Worm (Caenorhabditis elegans) whole organism, L4 larva: Measurements from ENCODE around the gene F26G5.1.

Experiments used
- D1046.2 ChIP-seq: fragments of 200-800 bp; sonication (Bioruptor generic); IDR thresholded peaks from 2 replicates; pipeline ENCODE4 v1.3.6; 2022; ENCODE audit warnings: missing genetic modification characterization, missing compliant biosample characterization
- Y5F2A.4 ChIP-seq: fragments of 200-800 bp; sonication (Bioruptor generic); optimal IDR thresholded peaks from 2 replicates; lab custom pipeline; 2018; ENCODE audit warnings: mild to moderate bottlenecking, missing genetic modification characterization, missing compliant biosample characterization
- aha-1 ChIP-seq: fragments of 150-350 bp; peaks from one replicate; lab custom pipeline; 2014; ENCODE audit warnings: missing biosample characterization, missing genetic modification characterization
- ama-1 ChIP-seq: fragments of 150-350 bp; optimal IDR thresholded peaks from 2 replicates; lab custom pipeline; 2014; ENCODE audit warnings: inconsistent platforms, mixed read lengths
- attf-4 ChIP-seq: sonication (generic microtip); optimal IDR thresholded peaks from 3 replicates; lab custom pipeline; 2017; ENCODE audit warnings: missing biosample characterization, missing genetic modification characterization
- ctbp-1 ChIP-seq: fragments of 200-800 bp; sonication (Bioruptor generic); IDR thresholded peaks from 2 replicates; pipeline ENCODE4 v1.3.6; 2022; ENCODE audit warnings: missing genetic modification reagents, missing genetic modification characterization, missing compliant biosample characterization
- daf-12 ChIP-seq: fragments of 150-350 bp; optimal IDR thresholded peaks from 2 replicates; lab custom pipeline; 2014; ENCODE audit warnings: missing biosample characterization, missing genetic modification reagents, missing genetic modification characterization
- daf-16 ChIP-seq, 3 experiments: sonication (generic microtip); optimal IDR thresholded peaks; 2 replicates each; lab custom pipeline; 2016 to 2017; ENCODE audit warnings: missing genetic modification characterization in 3 of 3, missing genetic modification reagents in 3 of 3, mild to moderate bottlenecking in 2 of 3, missing compliant biosample characterization in 2 of 3, missing biosample characterization in 1 of 3, moderate library complexity in 1 of 3
- daf-19 ChIP-seq: fragments of 200-800 bp; sonication (Bioruptor generic); conservative IDR thresholded peaks from 2 replicates; pipeline ENCODE4 v1.3.6; 2022; ENCODE audit warnings: missing genetic modification characterization, missing compliant biosample characterization
- dmd-6 ChIP-seq: fragments of 200-800 bp; sonication (Bioruptor generic); IDR thresholded peaks from 2 replicates; pipeline ENCODE4 v1.3.6; 2022; ENCODE audit warnings: missing genetic modification reagents, missing genetic modification characterization, missing compliant biosample characterization
- duxl-1 ChIP-seq: sonication (generic microtip); optimal IDR thresholded peaks from 2 replicates; lab custom pipeline; 2016; ENCODE audit warnings: mild to moderate bottlenecking, missing genetic modification characterization, moderate library complexity, missing compliant biosample characterization; ENCODE audit not compliant: poor library complexity
- dve-1 ChIP-seq: sonication (generic microtip); optimal IDR thresholded peaks from 2 replicates; lab custom pipeline; 2017; ENCODE audit warnings: antibody characterized with exemption, mild to moderate bottlenecking, missing genetic modification characterization, missing compliant biosample characterization; ENCODE audit not compliant: insufficient read depth
- gei-8 ChIP-seq: fragments of 200-800 bp; sonication (Bioruptor generic); optimal IDR thresholded peaks from 2 replicates; lab custom pipeline; 2018; ENCODE audit warnings: mild to moderate bottlenecking, missing genetic modification characterization, missing compliant biosample characterization
- hif-1 ChIP-seq, 2 experiments: sonication (generic microtip); optimal IDR thresholded peaks; 2 replicates each; lab custom pipeline; 2016 to 2017; ENCODE audit warnings: missing compliant biosample characterization in 2 of 2, missing genetic modification characterization in 2 of 2, missing genetic modification reagents in 2 of 2, missing genotype in 2 of 2, mild to moderate bottlenecking in 1 of 2
- hlh-11 ChIP-seq: fragments of 200-800 bp; sonication (Bioruptor generic); optimal IDR thresholded peaks from 2 replicates; lab custom pipeline; 2018; ENCODE audit warnings: mild to moderate bottlenecking, missing genetic modification characterization, missing compliant biosample characterization
- hlh-30 ChIP-seq: sonication (generic microtip); optimal IDR thresholded peaks from 2 replicates; lab custom pipeline; 2017; ENCODE audit warnings: antibody characterized with exemption, mild to moderate bottlenecking, missing genetic modification characterization, missing compliant biosample characterization; ENCODE audit not compliant: insufficient read depth
- lim-7 ChIP-seq: fragments of 200-800 bp; sonication (Bioruptor generic); IDR thresholded peaks from 2 replicates; pipeline ENCODE4 v1.3.6; 2022; ENCODE audit warnings: missing genetic modification characterization, missing compliant biosample characterization
- lin-1 ChIP-seq: fragments of 200-800 bp; sonication (Bioruptor generic); IDR thresholded peaks from 2 replicates; pipeline ENCODE4 v1.3.6; 2022; ENCODE audit warnings: missing genetic modification reagents, missing genetic modification characterization, missing compliant biosample characterization
- lin-29 ChIP-seq: fragments of 200-800 bp; sonication (Bioruptor generic); IDR thresholded peaks from 2 replicates; pipeline ENCODE4 v1.3.6; 2022; ENCODE audit warnings: missing genetic modification reagents, missing genetic modification characterization, missing compliant biosample characterization
- lir-3 ChIP-seq: sonication (generic microtip); optimal IDR thresholded peaks from 2 replicates; lab custom pipeline; 2016; ENCODE audit warnings: mild to moderate bottlenecking, missing genetic modification characterization, missing compliant biosample characterization
- lsy-2 ChIP-seq, 2 experiments: fragments of 150-350 bp in 1 of 2; sonication (generic microtip) in 1 of 2; optimal IDR thresholded peaks; 2 replicates each; lab custom pipeline; 2014 to 2017; ENCODE audit warnings: missing biosample characterization in 2 of 2, missing genetic modification characterization in 2 of 2
- madf-5 ChIP-seq, 2 experiments: fragments of 200-800 bp; sonication (Bioruptor generic); IDR thresholded peaks; 2 replicates each; pipeline ENCODE4 v1.3.6; 2022; ENCODE audit warnings: missing compliant biosample characterization in 2 of 2, missing genetic modification characterization in 2 of 2
- mdl-1 ChIP-seq, 2 experiments: fragments of 150-350 bp in 1 of 2; sonication (generic microtip) in 1 of 2; optimal IDR thresholded peaks; 2 replicates each; lab custom pipeline; 2014 to 2017; ENCODE audit warnings: missing biosample characterization in 2 of 2, missing genetic modification characterization in 2 of 2
- mdt-29 ChIP-seq: fragments of 200-800 bp; sonication (Bioruptor generic); IDR thresholded peaks from 2 replicates; pipeline ENCODE4 v1.3.6; 2022; ENCODE audit warnings: missing genetic modification reagents, missing genetic modification characterization, missing compliant biosample characterization
- mes-2 ChIP-seq: sonication (generic microtip); optimal IDR thresholded peaks from 2 replicates; lab custom pipeline; 2016; ENCODE audit warnings: missing genotype, mild to moderate bottlenecking, missing genetic modification characterization, missing compliant biosample characterization; ENCODE audit not compliant: poor library complexity, severe bottlenecking
- nhr-102 ChIP-seq: sonication (generic microtip); optimal IDR thresholded peaks from 2 replicates; lab custom pipeline; 2016; ENCODE audit warnings: mild to moderate bottlenecking, missing genetic modification characterization, moderate library complexity, missing compliant biosample characterization
- nhr-11 ChIP-seq: fragments of 150-350 bp; optimal IDR thresholded peaks from 2 replicates; lab custom pipeline; 2014; ENCODE audit warnings: missing biosample characterization, missing genetic modification characterization
- nhr-28 ChIP-seq: fragments of 150-350 bp; optimal IDR thresholded peaks from 2 replicates; lab custom pipeline; 2014; ENCODE audit warnings: missing biosample characterization, missing genetic modification characterization
- nhr-41 ChIP-seq: fragments of 200-800 bp; sonication (Bioruptor generic); IDR thresholded peaks from 2 replicates; pipeline ENCODE4 v1.3.6; 2022; ENCODE audit warnings: missing genetic modification reagents, missing genetic modification characterization, missing compliant biosample characterization
- nhr-42 ChIP-seq: fragments of 200-800 bp; sonication (Bioruptor generic); IDR thresholded peaks from 2 replicates; pipeline ENCODE4 v1.3.6; 2022; ENCODE audit warnings: missing genetic modification characterization, missing compliant biosample characterization
- nhr-48 ChIP-seq: sonication (generic microtip); optimal IDR thresholded peaks from 2 replicates; lab custom pipeline; 2016; ENCODE audit warnings: mild to moderate bottlenecking, missing genetic modification characterization, missing compliant biosample characterization
- nhr-77 ChIP-seq: fragments of 150-350 bp; optimal IDR thresholded peaks from 2 replicates; lab custom pipeline; 2014; ENCODE audit warnings: missing biosample characterization, missing genetic modification characterization
- php-3 ChIP-seq: fragments of 200-800 bp; sonication (Bioruptor generic); IDR thresholded peaks from 2 replicates; pipeline ENCODE4 v1.3.6; 2022; ENCODE audit warnings: missing genetic modification reagents, missing genetic modification characterization, missing compliant biosample characterization
- pqm-1 ChIP-seq: sonication (generic microtip); optimal IDR thresholded peaks from 2 replicates; lab custom pipeline; 2017; ENCODE audit warnings: missing biosample characterization, missing genetic modification characterization
- unc-62 ChIP-seq, 3 experiments: fragments of 150-350 bp in 1 of 3; sonication (generic microtip); optimal IDR thresholded peaks in 2 of 3; peaks in 1 of 3; 1 replicate in 1 of 3; 2 replicates in 2 of 3; lab custom pipeline; 2014 to 2017; ENCODE audit warnings: missing biosample characterization in 3 of 3, missing genetic modification characterization in 3 of 3, missing genetic modification reagents in 3 of 3, missing genotype in 1 of 3
- vab-7 ChIP-seq: fragments of 200-800 bp; sonication (Bioruptor generic); IDR thresholded peaks from 2 replicates; pipeline ENCODE4 v1.3.6; 2022; ENCODE audit warnings: missing genetic modification reagents, missing genetic modification characterization, missing compliant biosample characterization
- zfp-2 ChIP-seq: sonication (generic microtip); optimal IDR thresholded peaks from 2 replicates; lab custom pipeline; 2016; ENCODE audit warnings: mild to moderate bottlenecking, missing genetic modification characterization, missing compliant biosample characterization
- zip-2 ChIP-seq: fragments of 150-350 bp; optimal IDR thresholded peaks from 2 replicates; lab custom pipeline; 2014; ENCODE audit warnings: missing biosample characterization, missing genetic modification characterization

Gene F26G5.1

ce11 chrV:5012193-5012853 is 37.0 kb downstream of the F26G5.1 start, which contains the start of gene srr-6:
TSS of gene srr-6 (plus strand) at chrV:5012803.
- no peak for TF ChIP-seq lin-29 (GFP tag; lab: Robert Waterston, UW)
- TF ChIP-seq dmd-6 (GFP tag; lab: Robert Waterston, UW): peak; percentile 66
- no peak for TF ChIP-seq hlh-30
- TF ChIP-seq mdl-1 (tag; optimal IDR thresholded peaks at IDR 0.05; lab: Kevin White, UChicago): peak in 1 of 2 experiments; percentile 42
- peak; percentile 53 for TF ChIP-seq nhr-28 (tag; lab: Kevin White, UChicago)
- peak in 1 of 2 experiments; percentile 88 for TF ChIP-seq unc-62 (GFP tag; optimal IDR thresholded peaks at IDR 0.05 in 1 of 2; lab: Kevin White, UChicago)
- no peak for TF ChIP-seq unc-62 (tag; optimal IDR thresholded peaks at IDR 0.05; lab: Kevin White, UChicago)
- TF ChIP-seq hlh-11 (tag; lab: Kevin White, UChicago): peak; percentile 54
- TF ChIP-seq pqm-1 (tag; lab: Kevin White, UChicago): peak; percentile 68
- TF ChIP-seq hif-1 (tag; optimal IDR thresholded peaks at IDR 0.05; lab: Kevin White, UChicago): peak in 1 of 2 experiments; percentile 15
- TF ChIP-seq lir-3: no peak
- peak; percentile 63 for TF ChIP-seq nhr-77 (tag; lab: Kevin White, UChicago)
- no peak for TF ChIP-seq daf-12 (tag; lab: Kevin White, UChicago)
- no peak for TF ChIP-seq daf-16 (GFP tag; optimal IDR thresholded peaks at IDR 0.05; lab: Kevin White, UChicago)
- TF ChIP-seq daf-16 (tag; optimal IDR thresholded peaks at IDR 0.05; lab: Kevin White, UChicago): peak; percentile 61
- TF ChIP-seq attf-4: no peak
- TF ChIP-seq php-3 (GFP tag; lab: Robert Waterston, UW): peak; percentile 20; the same call in 1 of the 2 replicates
- TF ChIP-seq zip-2: no peak
- TF ChIP-seq nhr-42: no peak

DNA sequence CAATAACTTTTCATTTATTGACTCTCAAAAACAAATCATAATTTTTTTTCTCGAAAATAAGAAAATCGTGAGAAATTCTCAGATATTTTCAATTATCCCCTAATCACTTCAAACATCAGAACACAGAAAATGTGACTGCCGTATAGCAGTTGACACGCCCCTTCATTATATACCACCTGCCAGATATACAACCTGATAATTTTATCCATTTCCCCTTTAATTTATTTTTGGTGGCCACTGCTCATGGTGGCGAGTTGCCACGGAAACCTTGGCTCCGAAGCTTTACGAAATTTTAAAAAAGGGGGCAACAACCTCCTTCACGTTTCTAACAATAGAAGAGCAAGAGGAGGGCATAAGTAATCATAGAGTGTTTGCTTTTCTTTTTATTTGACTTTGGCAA is 41.5 kb downstream of the F26G5.1 start:
- TF ChIP-seq Y5F2A.4 (GFP tag; lab: Kevin White, UChicago) (no peak), nhr-42 (no peak), unc-62 (GFP tag; optimal IDR thresholded peaks at IDR 0.05 in 1 of 2; lab: Kevin White, UChicago) (peak in 1 of 2 experiments; percentile 33), unc-62 (tag; optimal IDR thresholded peaks at IDR 0.05; lab: Kevin White, UChicago) (no peak), aha-1 (tag; lab: Kevin White, UChicago) (peak; percentile 58), mdt-29 (no peak), nhr-41 (GFP tag; lab: Robert Waterston, UW) (no peak), nhr-28 (tag; lab: Kevin White, UChicago) (no peak), lim-7 (GFP tag; lab: Robert Waterston, UW) (no peak), nhr-11 (tag; lab: Kevin White, UChicago) (peak; percentile 43), duxl-1 (tag; lab: Kevin White, UChicago) (no peak)
- TF ChIP-seq, all 104 proteins: peak for 3

- TF ChIP-seq daf-16 (GFP tag; optimal IDR thresholded peaks at IDR 0.05; lab: Kevin White, UChicago) (no peak), daf-16 (tag; optimal IDR thresholded peaks at IDR 0.05; lab: Kevin White, UChicago) (peak; percentile 73), lin-1 (peak; percentile 44; the same call in 1 of the 2 replicates), nhr-48 (tag; lab: Kevin White, UChicago) (no peak), unc-62 (GFP tag; optimal IDR thresholded peaks at IDR 0.05 in 1 of 2; lab: Kevin White, UChicago) (peak in 1 of 2 experiments; percentile 77), unc-62 (tag; optimal IDR thresholded peaks at IDR 0.05; lab: Kevin White, UChicago) (no peak), D1046.2 (GFP tag; lab: Robert Waterston, UW) (no peak), pqm-1 (tag; lab: Kevin White, UChicago) (peak; percentile 33), vab-7 (GFP tag; lab: Robert Waterston, UW) (no peak), daf-19 (GFP tag; lab: Robert Waterston, UW) (no peak), ctbp-1 (GFP tag; lab: Robert Waterston, UW) (no peak), lsy-2 (tag; optimal IDR thresholded peaks at IDR 0.05; lab: Kevin White, UChicago) (no peak), ama-1 (lab: Kevin White, UChicago) (no peak), dmd-6 (GFP tag; lab: Robert Waterston, UW) (peak; percentile 62), zfp-2 (tag; lab: Kevin White, UChicago) (no peak), nhr-102 (tag; lab: Kevin White, UChicago) (peak; percentile 73), nhr-28 (tag; lab: Kevin White, UChicago) (peak; percentile 96), nhr-42 (no peak), hlh-11 (tag; lab: Kevin White, UChicago) (peak; percentile 62), madf-5 (GFP tag; IDR thresholded peaks at IDR 0.05; lab: Robert Waterston, UW) (no peak), php-3 (GFP tag; lab: Robert Waterston, UW) (peak; percentile 91), mes-2 (tag; lab: Kevin White, UChicago) (no peak), dve-1 (tag; lab: Kevin White, UChicago) (peak; percentile 76), gei-8 (no peak)
Observed at ce11 chrV:5018067-5018466, 42.8 kb downstream of the F26G5.1 start.
